In the genomic region with DNA sequence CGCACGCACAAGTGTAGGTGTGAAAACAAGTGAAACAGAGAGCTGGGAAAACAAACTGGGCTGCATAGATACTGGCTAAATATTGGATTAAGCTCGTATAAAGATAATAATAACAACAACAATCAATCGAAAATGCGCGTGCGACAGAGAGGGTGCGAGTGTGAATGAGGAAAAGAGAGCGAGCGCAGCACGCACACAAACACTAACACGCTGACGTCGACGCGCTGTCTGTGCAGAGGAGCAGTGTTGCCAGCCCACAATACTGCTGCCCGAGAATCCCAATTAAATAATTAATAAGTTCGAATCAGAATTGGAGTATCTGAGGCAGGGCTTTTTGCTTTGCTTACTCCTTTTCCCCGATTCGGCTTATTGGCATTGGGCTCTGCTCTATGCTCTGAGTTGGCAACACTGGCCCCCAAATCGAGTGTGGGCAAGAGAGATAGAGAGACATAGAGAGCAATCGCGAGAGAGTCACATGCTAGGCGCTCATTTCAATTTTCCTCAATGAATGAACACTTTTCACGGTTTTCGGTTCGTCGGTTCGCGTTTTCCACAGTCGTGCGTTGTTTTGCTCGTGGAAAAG, we compare ENCODE assay signal across 1 fruit fly cellular context.
TF ChIP-seq lines count a peak whose summit lies in the region.

No protein-coding gene starts in this region.

TF ChIP-seq in whole organism, embryonic, 481 proteins besides CTCF, POLR2A, EP300 and RAD21 (continued from another document and continues in another):
- TF ChIP-seq CG13424 (tag; optimal IDR thresholded peaks at IDR 0.05; lab: Kevin White, UChicago) (peak; percentile 64), CG4424 (GFP tag; optimal IDR thresholded peaks at IDR 0.05; lab: Kevin White, UChicago) (peak; percentile 81), CG1832 (GFP tag; optimal IDR thresholded peaks at IDR 0.05; lab: Kevin White, UChicago) (peak; percentile 81), slbo (GFP tag; IDR thresholded peaks at IDR 0.05; lab: Robert Waterston, UW) (peak; percentile 92), Dp (GFP tag; optimal IDR thresholded peaks at IDR 0.05; lab: Kevin White, UChicago) (no peak), vvl (GFP tag; IDR thresholded peaks at IDR 0.05; lab: Robert Waterston, UW) (peak; percentile 96), ase (GFP tag; IDR thresholded peaks at IDR 0.05; lab: Robert Waterston, UW) (peak; percentile 87), insv (GFP tag; optimal IDR thresholded peaks at IDR 0.05; lab: Kevin White, UChicago) (peak; percentile 61 to 89), Fer2 (tag; optimal IDR thresholded peaks at IDR 0.05; lab: Kevin White, UChicago) (peak; percentile 37), CG4820 (GFP tag; optimal IDR thresholded peaks at IDR 0.05; lab: Kevin White, UChicago) (peak; percentile 82), wor (GFP tag; IDR thresholded peaks at IDR 0.05; lab: Robert Waterston, UW) (peak; percentile 67), hkb (optimal IDR thresholded peaks at IDR 0.05; lab: Kevin White, UChicago) (no peak), hkb (GFP tag; IDR thresholded peaks at IDR 0.05; lab: Robert Waterston, UW) (peak; percentile 92), CG6854 (GFP tag; optimal IDR thresholded peaks at IDR 0.05; lab: Kevin White, UChicago) (peak; percentile 19), CG34224 (GFP tag; IDR thresholded peaks at IDR 0.05; lab: Robert Waterston, UW; ENCODE audit: partially characterized antibody) (no peak), ash1 (GFP tag; optimal IDR thresholded peaks at IDR 0.05; lab: Kevin White, UChicago) (peak; percentile 54), Dip2 (GFP tag; IDR thresholded peaks at IDR 0.05; lab: Robert Waterston, UW) (no peak), Neu2 (GFP tag; optimal IDR thresholded peaks at IDR 0.05; lab: Kevin White, UChicago; ENCODE audit: borderline replicate concordance) (peak; percentile 12), D19B (GFP tag; optimal IDR thresholded peaks at IDR 0.05; lab: Kevin White, UChicago) (peak; percentile 69), Dip3 (GFP tag; optimal IDR thresholded peaks at IDR 0.05; lab: Kevin White, UChicago) (peak; percentile 91), sna (GFP tag; IDR thresholded peaks at IDR 0.05; lab: Robert Waterston, UW; ENCODE audit: partially characterized antibody) (0 out of 2 replicates have a peak, but pooled peaks have one; percentile 44), hb (GFP tag; IDR thresholded peaks at IDR 0.05; lab: Robert Waterston, UW; ENCODE audit: partially characterized antibody) (no peak), NfI (GFP tag; optimal IDR thresholded peaks at IDR 0.05; lab: Kevin White, UChicago) (peak; percentile 78), dati (GFP tag; IDR thresholded peaks at IDR 0.05; lab: Robert Waterston, UW) (peak; percentile 81), Tbp (GFP tag; optimal IDR thresholded peaks at IDR 0.05; lab: Kevin White, UChicago) (no peak), repo (GFP tag; optimal IDR thresholded peaks at IDR 0.05; lab: Kevin White, UChicago) (peak; percentile 77), HmgD (GFP tag; optimal IDR thresholded peaks at IDR 0.05; lab: Kevin White, UChicago) (peak; percentile 35), CG15073 (GFP tag; optimal IDR thresholded peaks at IDR 0.05; lab: Kevin White, UChicago) (peak; percentile 17), Gug (GFP tag; IDR thresholded peaks at IDR 0.05; lab: Robert Waterston, UW) (peak; percentile 92), CG7987 (GFP tag; optimal IDR thresholded peaks at IDR 0.05; lab: Kevin White, UChicago) (peak; percentile 58), sug (tag; optimal IDR thresholded peaks at IDR 0.05; lab: Kevin White, UChicago) (no peak), pros (GFP tag; optimal IDR thresholded peaks at IDR 0.05; lab: Kevin White, UChicago) (no peak), sd (tag; optimal IDR thresholded peaks at IDR 0.05; lab: Kevin White, UChicago) (no peak), pita (GFP tag; optimal IDR thresholded peaks at IDR 0.05; lab: Kevin White, UChicago) (no peak), Elba2 (GFP tag; optimal IDR thresholded peaks at IDR 0.05; lab: Kevin White, UChicago) (peak; percentile 98), CG7271 (tag; optimal IDR thresholded peaks at IDR 0.05; lab: Kevin White, UChicago) (peak; percentile 53), da (GFP tag; optimal IDR thresholded peaks at IDR 0.05; lab: Kevin White, UChicago) (peak; percentile 35), lab (GFP tag; optimal IDR thresholded peaks at IDR 0.05; lab: Kevin White, UChicago) (peak; percentile 93), Blimp-1 (GFP tag; optimal IDR thresholded peaks at IDR 0.05; lab: Kevin White, UChicago) (peak; percentile 79), trem (tag; optimal IDR thresholded peaks at IDR 0.05; lab: Kevin White, UChicago) (peak; percentile 49), Poxn (GFP tag; IDR thresholded peaks at IDR 0.05; lab: Robert Waterston, UW) (peak; percentile 60; the same call in 1 of the 2 replicates), NC2β (GFP tag; optimal IDR thresholded peaks at IDR 0.05; lab: Kevin White, UChicago) (peak; percentile 69), Gsc (GFP tag; IDR thresholded peaks at IDR 0.05; lab: Robert Waterston, UW) (no peak), HLH54F (GFP tag; optimal IDR thresholded peaks at IDR 0.05; lab: Kevin White, UChicago) (peak; percentile 87), CoRest (tag; optimal IDR thresholded peaks at IDR 0.05; lab: Kevin White, UChicago) (peak; percentile 63), HLH3B (GFP tag; IDR thresholded peaks at IDR 0.05; lab: Robert Waterston, UW) (peak; percentile 84), Aef1 (GFP tag; IDR thresholded peaks at IDR 0.05; lab: Robert Waterston, UW) (peak; percentile 85), Ptx1 (GFP tag; IDR thresholded peaks at IDR 0.05; lab: Robert Waterston, UW) (peak; percentile 92), Hr51 (GFP tag; optimal IDR thresholded peaks at IDR 0.05; lab: Kevin White, UChicago) (peak; percentile 67 to 81), CG9215 (GFP tag; IDR thresholded peaks at IDR 0.05; lab: Robert Waterston, UW) (peak; percentile 99), schlank (tag; optimal IDR thresholded peaks at IDR 0.05; lab: Kevin White, UChicago) (peak; percentile 80), CG13775 (GFP tag; optimal IDR thresholded peaks at IDR 0.05; lab: Kevin White, UChicago) (peak; percentile 68), CG12299 (tag; optimal IDR thresholded peaks at IDR 0.05; lab: Kevin White, UChicago) (peak; percentile 30), stc (GFP tag; IDR thresholded peaks at IDR 0.05; lab: Robert Waterston, UW) (peak; percentile 89), CG6683 (GFP tag; optimal IDR thresholded peaks at IDR 0.05; lab: Kevin White, UChicago) (peak; percentile 64), crc (GFP tag; optimal IDR thresholded peaks at IDR 0.05; lab: Kevin White, UChicago) (peak; percentile 69), lilli (GFP tag; optimal IDR thresholded peaks at IDR 0.05; lab: Kevin White, UChicago) (peak; percentile 94), Hsf (GFP tag; optimal IDR thresholded peaks at IDR 0.05; lab: Kevin White, UChicago) (peak; percentile 90), Myb (GFP tag; optimal IDR thresholded peaks at IDR 0.05; lab: Kevin White, UChicago) (peak; percentile 66), Rx (GFP tag; IDR thresholded peaks at IDR 0.05; lab: Robert Waterston, UW) (peak; percentile 89), CG14860 (GFP tag; IDR thresholded peaks at IDR 0.05; lab: Robert Waterston, UW; ENCODE audit: partially characterized antibody) (no peak), dmrt99B (tag; optimal IDR thresholded peaks at IDR 0.05; lab: Kevin White, UChicago) (peak; percentile 85), pb (GFP tag; optimal IDR thresholded peaks at IDR 0.05; lab: Kevin White, UChicago) (peak; percentile 33), Camta (GFP tag; optimal IDR thresholded peaks at IDR 0.05; lab: Kevin White, UChicago) (peak; percentile 76), CG3847 (GFP tag; IDR thresholded peaks at IDR 0.05; lab: Robert Waterston, UW) (peak; percentile 82), CG14441 (GFP tag; IDR thresholded peaks at IDR 0.05; lab: Robert Waterston, UW) (peak; percentile 91), knrl (GFP tag; IDR thresholded peaks at IDR 0.05; lab: Robert Waterston, UW; ENCODE audit: partially characterized antibody) (no peak), Sry-β (GFP tag; optimal IDR thresholded peaks at IDR 0.05; lab: Kevin White, UChicago) (no peak), CHES-1-like (GFP tag; optimal IDR thresholded peaks at IDR 0.05; lab: Kevin White, UChicago) (peak; percentile 61), CG30431 (GFP tag; optimal IDR thresholded peaks at IDR 0.05; lab: Kevin White, UChicago) (peak; percentile 76), CG17612 (GFP tag; IDR thresholded peaks at IDR 0.05; lab: Robert Waterston, UW) (peak; percentile 76), CG11456 (GFP tag; IDR thresholded peaks at IDR 0.05; lab: Robert Waterston, UW) (peak; percentile 93), HLH4C (GFP tag; IDR thresholded peaks at IDR 0.05; lab: Robert Waterston, UW; ENCODE audit: partially characterized antibody) (no peak), bbx (GFP tag; IDR thresholded peaks at IDR 0.05; lab: Robert Waterston, UW; ENCODE audit: partially characterized antibody) (peak; percentile 13; the same call in 1 of the 2 replicates), rib (GFP tag; IDR thresholded peaks at IDR 0.05; lab: Robert Waterston, UW) (peak; percentile 62; the same call in 1 of the 2 replicates), CG10959 (GFP tag; IDR thresholded peaks at IDR 0.05; lab: Robert Waterston, UW) (peak; percentile 84), pum (GFP tag; optimal IDR thresholded peaks at IDR 0.05; lab: Kevin White, UChicago) (peak; percentile 79), CG33557 (GFP tag; optimal IDR thresholded peaks at IDR 0.05; lab: Kevin White, UChicago) (peak; percentile 3), cad (GFP tag; optimal IDR thresholded peaks at IDR 0.05; lab: Kevin White, UChicago) (peak; percentile 2), CG10565 (GFP tag; optimal IDR thresholded peaks at IDR 0.05; lab: Kevin White, UChicago) (peak; percentile 71), slp2 (GFP tag; optimal IDR thresholded peaks at IDR 0.05; lab: Kevin White, UChicago) (peak; percentile 86), Atf-2 (GFP tag; optimal IDR thresholded peaks at IDR 0.05; lab: Kevin White, UChicago) (peak; percentile 75), ken (GFP tag; IDR thresholded peaks at IDR 0.05; lab: Robert Waterston, UW) (peak; percentile 92), Rfx (GFP tag; IDR thresholded peaks at IDR 0.05; lab: Robert Waterston, UW) (peak; percentile 93), ham (GFP tag; IDR thresholded peaks at IDR 0.05; lab: Robert Waterston, UW) (0 out of 2 replicates have a peak, but pooled peaks have one; percentile 49), prd (optimal IDR thresholded peaks at IDR 0.05; lab: Kevin White, UChicago) (no peak), prd (GFP tag; IDR thresholded peaks at IDR 0.05; lab: Robert Waterston, UW) (peak; percentile 92), CG16815 (GFP tag; optimal IDR thresholded peaks at IDR 0.05; lab: Kevin White, UChicago) (peak; percentile 72), sim (GFP tag; IDR thresholded peaks at IDR 0.05; lab: Robert Waterston, UW) (peak; percentile 77), CG7786 (GFP tag; optimal IDR thresholded peaks at IDR 0.05; lab: Kevin White, UChicago) (peak; percentile 88), Sry-δ (GFP tag; optimal IDR thresholded peaks at IDR 0.05; lab: Kevin White, UChicago) (peak; percentile 40), CG8765 (GFP tag; IDR thresholded peaks at IDR 0.05; lab: Robert Waterston, UW) (peak; percentile 87), CkIIα-i1 (GFP tag; IDR thresholded peaks at IDR 0.05; lab: Robert Waterston, UW) (peak; percentile 61; the same call in 1 of the 2 replicates), CG13624 (GFP tag; optimal IDR thresholded peaks at IDR 0.05; lab: Kevin White, UChicago) (peak; percentile 70), Spps (tag; optimal IDR thresholded peaks at IDR 0.05; lab: Kevin White, UChicago) (peak; percentile 55), her (GFP tag; optimal IDR thresholded peaks at IDR 0.05; lab: Kevin White, UChicago) (peak; percentile 82), CG10209 (GFP tag; optimal IDR thresholded peaks at IDR 0.05; lab: Kevin White, UChicago) (peak; percentile 79), kah (GFP tag; optimal IDR thresholded peaks at IDR 0.05; lab: Kevin White, UChicago) (peak; percentile 5), CG10274 (GFP tag; optimal IDR thresholded peaks at IDR 0.05; lab: Kevin White, UChicago) (peak; percentile 42), CG11560 (tag; IDR thresholded peaks at IDR 0.05; lab: Robert Waterston, UW) (peak; percentile 71; the same call in 1 of the 3 replicates), gro (GFP tag; optimal IDR thresholded peaks at IDR 0.05; lab: Kevin White, UChicago) (peak; percentile 79), gsb-n (tag; optimal IDR thresholded peaks at IDR 0.05; lab: Kevin White, UChicago) (peak; percentile 50), CG17568 (GFP tag; optimal IDR thresholded peaks at IDR 0.05; lab: Kevin White, UChicago) (peak; percentile 28), lola (GFP tag; optimal IDR thresholded peaks at IDR 0.05; lab: Kevin White, UChicago) (peak in 1 of 3 experiments; percentile 35), CG17328 (GFP tag; IDR thresholded peaks at IDR 0.05; lab: Robert Waterston, UW) (peak; percentile 85), twi (tag; optimal IDR thresholded peaks at IDR 0.05; lab: Kevin White, UChicago) (peak; percentile 1), CG6272 (GFP tag; IDR thresholded peaks at IDR 0.05; lab: Robert Waterston, UW) (no peak; the same call in none of the 2 replicates), CG13296 (GFP tag; optimal IDR thresholded peaks at IDR 0.05; lab: Kevin White, UChicago) (peak; percentile 48), CG10543 (GFP tag; optimal IDR thresholded peaks at IDR 0.05; lab: Kevin White, UChicago) (no peak), Oli (tag; optimal IDR thresholded peaks at IDR 0.05; lab: Kevin White, UChicago) (peak; percentile 67), bigmax (GFP tag; optimal IDR thresholded peaks at IDR 0.05; lab: Kevin White, UChicago) (no peak), CG12236 (GFP tag; optimal IDR thresholded peaks at IDR 0.05; lab: Kevin White, UChicago) (peak; percentile 56), CG43689 (GFP tag; IDR thresholded peaks at IDR 0.05; lab: Robert Waterston, UW) (peak; percentile 43; the same call in 1 of the 2 replicates), CG31441 (GFP tag; IDR thresholded peaks at IDR 0.05; lab: Robert Waterston, UW) (peak; percentile 52; the same call in 1 of the 2 replicates), CG10366 (GFP tag; IDR thresholded peaks at IDR 0.05; lab: Robert Waterston, UW) (peak; percentile 83), CG33213 (GFP tag; optimal IDR thresholded peaks at IDR 0.05; lab: Kevin White, UChicago) (peak; percentile 82), CG17829 (tag; optimal IDR thresholded peaks at IDR 0.05; lab: Kevin White, UChicago) (peak; percentile 48), CG11504 (tag; optimal IDR thresholded peaks at IDR 0.05; lab: Kevin White, UChicago) (peak; percentile 81), Usf (GFP tag; optimal IDR thresholded peaks at IDR 0.05; lab: Kevin White, UChicago) (peak; percentile 54), CG5245 (GFP tag; optimal IDR thresholded peaks at IDR 0.05; lab: Kevin White, UChicago) (peak; percentile 71), disco-r (GFP tag; optimal IDR thresholded peaks at IDR 0.05; lab: Kevin White, UChicago) (peak; percentile 73), CG1233 (GFP tag; optimal IDR thresholded peaks at IDR 0.05; lab: Kevin White, UChicago) (peak; percentile 68)
